Worm (Caenorhabditis elegans) whole organism, L4 larva: Measurements from ENCODE around the gene C54F6.20.
"Not testable (repeated sequence)": the region's sequence is repeated elsewhere in the genome, so short reads cannot be mapped to it uniquely, and the experiment has no call there.

Experiments used
- R02D3.7 ChIP-seq: fragments of 150-350 bp; sonication (generic microtip); optimal IDR thresholded peaks from 3 replicates; lab custom pipeline; 2014; ENCODE audit warnings: missing biosample characterization, missing genetic modification characterization
- Y105C5A.15 ChIP-seq: fragments of 200-800 bp; sonication (Bioruptor generic); IDR thresholded peaks from 2 replicates; pipeline ENCODE4 v1.3.6; 2022; ENCODE audit warnings: missing genetic modification characterization, missing compliant biosample characterization
- ZK337.2 ChIP-seq: fragments of 200-800 bp; sonication (Bioruptor generic); IDR thresholded peaks from 2 replicates; pipeline ENCODE4 v1.3.6; 2022; ENCODE audit warnings: missing genetic modification reagents, missing genetic modification characterization, missing compliant biosample characterization
- aha-1 ChIP-seq: fragments of 150-350 bp; peaks from one replicate; lab custom pipeline; 2014; ENCODE audit warnings: missing biosample characterization, missing genetic modification characterization
- ama-1 ChIP-seq: fragments of 150-350 bp; optimal IDR thresholded peaks from 2 replicates; lab custom pipeline; 2014; ENCODE audit warnings: inconsistent platforms, mixed read lengths
- ceh-44 ChIP-seq: fragments of 200-800 bp; sonication (Bioruptor generic); IDR thresholded peaks from 2 replicates; pipeline ENCODE4 v1.3.6; 2022; ENCODE audit warnings: missing genetic modification reagents, missing genetic modification characterization, missing compliant biosample characterization
- ceh-82 ChIP-seq: sonication (generic microtip); optimal IDR thresholded peaks from 2 replicates; lab custom pipeline; 2017; ENCODE audit warnings: missing biosample characterization, missing genetic modification characterization
- daf-16 ChIP-seq, 3 experiments: sonication (generic microtip); optimal IDR thresholded peaks; 2 replicates each; lab custom pipeline; 2016 to 2017; ENCODE audit warnings: missing genetic modification characterization in 3 of 3, missing genetic modification reagents in 3 of 3, mild to moderate bottlenecking in 2 of 3, missing compliant biosample characterization in 2 of 3, missing biosample characterization in 1 of 3, moderate library complexity in 1 of 3
- daf-8 ChIP-seq: fragments of 200-800 bp; sonication (Bioruptor generic); IDR thresholded peaks from 2 replicates; pipeline ENCODE4 v1.3.6; 2022; ENCODE audit warnings: missing genetic modification characterization, missing compliant biosample characterization
- dmd-8 ChIP-seq: fragments of 200-800 bp; sonication (Bioruptor generic); IDR thresholded peaks from 2 replicates; pipeline ENCODE4 v1.3.6; 2022; ENCODE audit warnings: missing genetic modification characterization, missing compliant biosample characterization
- dmd-9 ChIP-seq: fragments of 200-800 bp; sonication (Bioruptor generic); IDR thresholded peaks from 2 replicates; pipeline ENCODE4 v1.3.6; 2022; ENCODE audit warnings: missing genetic modification reagents, missing genetic modification characterization, missing compliant biosample characterization
- dpl-1 ChIP-seq: fragments of 150-350 bp; optimal IDR thresholded peaks from 2 replicates; lab custom pipeline; 2014; ENCODE audit warnings: missing biosample characterization, missing genetic modification reagents, missing genetic modification characterization
- dve-1 ChIP-seq: sonication (generic microtip); optimal IDR thresholded peaks from 2 replicates; lab custom pipeline; 2017; ENCODE audit warnings: antibody characterized with exemption, mild to moderate bottlenecking, missing genetic modification characterization, missing compliant biosample characterization; ENCODE audit not compliant: insufficient read depth
- egl-43 ChIP-seq: fragments of 200-800 bp; sonication (Bioruptor generic); IDR thresholded peaks from 2 replicates; pipeline ENCODE4 v1.3.6; 2022; ENCODE audit warnings: missing genetic modification reagents, missing genetic modification characterization, missing compliant biosample characterization
- fkh-10 ChIP-seq: fragments of 150-350 bp; optimal IDR thresholded peaks from 2 replicates; lab custom pipeline; 2014; ENCODE audit warnings: missing biosample characterization, missing genetic modification reagents, missing genetic modification characterization
- fos-1 ChIP-seq: fragments of 150-350 bp; optimal IDR thresholded peaks from 2 replicates; lab custom pipeline; 2014; ENCODE audit warnings: missing biosample characterization, missing genetic modification characterization
- hif-1 ChIP-seq, 2 experiments: sonication (generic microtip); optimal IDR thresholded peaks; 2 replicates each; lab custom pipeline; 2016 to 2017; ENCODE audit warnings: missing compliant biosample characterization in 2 of 2, missing genetic modification characterization in 2 of 2, missing genetic modification reagents in 2 of 2, missing genotype in 2 of 2, mild to moderate bottlenecking in 1 of 2
- hlh-11 ChIP-seq: fragments of 200-800 bp; sonication (Bioruptor generic); optimal IDR thresholded peaks from 2 replicates; lab custom pipeline; 2018; ENCODE audit warnings: mild to moderate bottlenecking, missing genetic modification characterization, missing compliant biosample characterization
- jun-1 ChIP-seq: fragments of 150-350 bp; optimal IDR thresholded peaks from 2 replicates; lab custom pipeline; 2014; ENCODE audit warnings: missing biosample characterization, missing genetic modification reagents, missing genetic modification characterization
- lin-13 ChIP-seq: fragments of 150-350 bp; optimal IDR thresholded peaks from 2 replicates; lab custom pipeline; 2014; ENCODE audit warnings: missing biosample characterization, missing genetic modification reagents, missing genetic modification characterization
- madf-9 ChIP-seq: fragments of 200-800 bp; sonication (Bioruptor generic); conservative IDR thresholded peaks from 2 replicates; pipeline ENCODE4 v1.3.6; 2022; ENCODE audit warnings: missing genetic modification reagents, missing genetic modification characterization, missing compliant biosample characterization
- mdt-29 ChIP-seq: fragments of 200-800 bp; sonication (Bioruptor generic); IDR thresholded peaks from 2 replicates; pipeline ENCODE4 v1.3.6; 2022; ENCODE audit warnings: missing genetic modification reagents, missing genetic modification characterization, missing compliant biosample characterization
- mep-1 ChIP-seq: fragments of 150-350 bp; sonication (generic microtip); optimal IDR thresholded peaks from 3 replicates; lab custom pipeline; 2014; ENCODE audit warnings: missing biosample characterization, missing genetic modification characterization
- mes-2 ChIP-seq: sonication (generic microtip); optimal IDR thresholded peaks from 2 replicates; lab custom pipeline; 2016; ENCODE audit warnings: missing genotype, mild to moderate bottlenecking, missing genetic modification characterization, missing compliant biosample characterization; ENCODE audit not compliant: poor library complexity, severe bottlenecking
- mxl-3 ChIP-seq: fragments of 200-800 bp; sonication (Bioruptor generic); optimal IDR thresholded peaks from 2 replicates; lab custom pipeline; 2018; ENCODE audit warnings: mild to moderate bottlenecking, missing genetic modification characterization, missing compliant biosample characterization
- nhr-10 ChIP-seq: fragments of 150-350 bp; optimal IDR thresholded peaks from 2 replicates; lab custom pipeline; 2014; ENCODE audit warnings: missing biosample characterization, missing genetic modification characterization
- nhr-237 ChIP-seq: sonication (generic microtip); optimal IDR thresholded peaks from 2 replicates; lab custom pipeline; 2017; ENCODE audit warnings: missing biosample characterization, missing genetic modification characterization
- nhr-28 ChIP-seq: fragments of 150-350 bp; optimal IDR thresholded peaks from 2 replicates; lab custom pipeline; 2014; ENCODE audit warnings: missing biosample characterization, missing genetic modification characterization
- nhr-48 ChIP-seq: sonication (generic microtip); optimal IDR thresholded peaks from 2 replicates; lab custom pipeline; 2016; ENCODE audit warnings: mild to moderate bottlenecking, missing genetic modification characterization, missing compliant biosample characterization
- nhr-6 ChIP-seq: fragments of 150-350 bp; optimal IDR thresholded peaks from 2 replicates; lab custom pipeline; 2014; ENCODE audit warnings: missing biosample characterization, missing genetic modification characterization
- nhr-77 ChIP-seq: fragments of 150-350 bp; optimal IDR thresholded peaks from 2 replicates; lab custom pipeline; 2014; ENCODE audit warnings: missing biosample characterization, missing genetic modification characterization
- pqm-1 ChIP-seq: sonication (generic microtip); optimal IDR thresholded peaks from 2 replicates; lab custom pipeline; 2017; ENCODE audit warnings: missing biosample characterization, missing genetic modification characterization
- saeg-2 ChIP-seq: fragments of 200-800 bp; sonication (Bioruptor generic); IDR thresholded peaks from 2 replicates; pipeline ENCODE4 v1.3.6; 2022; ENCODE audit warnings: missing genetic modification reagents, missing genetic modification characterization, missing compliant biosample characterization
- skn-1 ChIP-seq: fragments of 150-350 bp; optimal IDR thresholded peaks from 2 replicates; lab custom pipeline; 2014; ENCODE audit warnings: missing biosample characterization, missing genetic modification characterization
- tag-97 ChIP-seq: fragments of 200-800 bp; sonication (Bioruptor generic); IDR thresholded peaks from 2 replicates; pipeline ENCODE4 v1.3.6; 2022; ENCODE audit warnings: missing genetic modification characterization, missing compliant biosample characterization
- unc-39 ChIP-seq: sonication (generic microtip); optimal IDR thresholded peaks from 2 replicates; lab custom pipeline; 2017; ENCODE audit warnings: missing biosample characterization, missing genetic modification characterization
- unc-62 ChIP-seq, 3 experiments: fragments of 150-350 bp in 1 of 3; sonication (generic microtip); optimal IDR thresholded peaks in 2 of 3; peaks in 1 of 3; 1 replicate in 1 of 3; 2 replicates in 2 of 3; lab custom pipeline; 2014 to 2017; ENCODE audit warnings: missing biosample characterization in 3 of 3, missing genetic modification characterization in 3 of 3, missing genetic modification reagents in 3 of 3, missing genotype in 1 of 3
- zfp-3 ChIP-seq: fragments of 200-800 bp; sonication (Bioruptor generic); conservative IDR thresholded peaks from 2 replicates; pipeline ENCODE4 v1.3.6; 2022; ENCODE audit warnings: missing genetic modification reagents, missing genetic modification characterization, missing compliant biosample characterization
- ztf-11 ChIP-seq: fragments of 150-350 bp; optimal IDR thresholded peaks from 2 replicates; lab custom pipeline; 2014; ENCODE audit warnings: missing biosample characterization, missing genetic modification characterization

The C54F6.20 gene

ce11 chrV:7506207-7506606 lies 18.3 kb upstream of the C54F6.20 start:
- TF ChIP-seq nhr-6 (tag; lab: Kevin White, UChicago) (no peak), ceh-44 (0 out of 2 replicates have a peak, but pooled peaks have one; percentile 3)

DNA sequence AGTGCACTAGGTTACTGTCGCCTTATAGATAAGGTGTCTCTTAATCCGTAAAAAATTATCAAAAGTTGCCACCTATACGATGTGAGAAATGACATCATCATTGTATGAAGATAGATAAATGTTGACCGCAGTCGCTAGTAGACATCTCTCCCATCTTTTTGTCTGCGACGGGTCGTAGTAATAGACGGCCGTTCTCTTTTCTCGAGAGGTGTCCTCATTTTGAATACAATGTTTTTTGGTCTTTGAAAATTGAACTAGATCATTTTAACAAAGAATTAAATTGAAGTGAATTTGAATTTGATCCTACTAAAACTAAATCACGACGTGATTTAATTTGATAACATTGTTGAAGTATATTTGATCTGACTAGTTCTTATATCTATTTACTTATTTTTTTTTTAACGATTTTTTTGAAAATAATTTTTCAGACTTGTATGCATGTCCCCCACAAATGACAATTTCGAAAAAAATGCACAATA lies 15.9 kb upstream of the C54F6.20 start, which contains the start of the genes str-31 and nhr-172:
TSS of gene str-31 (minus strand) at position 101 of the 479 bp plus-strand sequence.
TSS of gene nhr-172 (plus strand) at position 429 of the 479 bp plus-strand sequence.
- no peak for TF ChIP-seq fkh-10 (GFP tag; lab: Kevin White, UChicago)
- TF ChIP-seq ama-1, result no peak
- TF ChIP-seq mep-1 (tag; lab: Kevin White, UChicago), result no peak
- TF ChIP-seq R02D3.7 (tag; lab: Kevin White, UChicago), result no peak
- TF ChIP-seq nhr-77, result no peak
- TF ChIP-seq lin-13 (GFP tag; lab: Kevin White, UChicago), result no peak
- no peak for TF ChIP-seq daf-8 (GFP tag; lab: Robert Waterston, UW)
- no peak for TF ChIP-seq mes-2
- TF ChIP-seq hif-1 (tag; optimal IDR thresholded peaks at IDR 0.05; lab: Kevin White, UChicago), result no peak
- no peak for TF ChIP-seq dmd-9 (GFP tag; lab: Robert Waterston, UW)
- no peak for TF ChIP-seq mxl-3 (GFP tag; lab: Kevin White, UChicago)
- no peak for TF ChIP-seq ceh-44
- no peak for TF ChIP-seq unc-62 (GFP tag; optimal IDR thresholded peaks at IDR 0.05 in 1 of 2; lab: Kevin White, UChicago)
- TF ChIP-seq unc-62 (tag; optimal IDR thresholded peaks at IDR 0.05; lab: Kevin White, UChicago), result no peak
- no peak for TF ChIP-seq skn-1 (tag; lab: Kevin White, UChicago)
- no peak for TF ChIP-seq zfp-3 (GFP tag; lab: Robert Waterston, UW)
- TF ChIP-seq dpl-1 (GFP tag; lab: Kevin White, UChicago), result no peak
- no peak for TF ChIP-seq nhr-6 (tag; lab: Kevin White, UChicago)
- TF ChIP-seq mdt-29 (GFP tag; lab: Robert Waterston, UW), result no peak
- no peak for TF ChIP-seq dmd-8 (GFP tag; lab: Robert Waterston, UW)

- TF ChIP-seq ZK337.2 (GFP tag; lab: Robert Waterston, UW); ama-1; dve-1 (tag; lab: Kevin White, UChicago): not testable (repeated sequence)
These were observed 13.1 kb upstream of the C54F6.20 start, which contains the start of gene nhr-171 for ce11 chrV:7511465-7511864. TSS of gene nhr-171 (plus strand) at chrV:7511765.

ce11 chrV:7514939-7515338 lies 9.6 kb upstream of the C54F6.20 start, which contains the start of gene srb-18:
TSS of gene srb-18 (plus strand) at chrV:7515239.
- no peak for TF ChIP-seq nhr-6 (tag; lab: Kevin White, UChicago)
- TF ChIP-seq ZK337.2 (GFP tag; lab: Robert Waterston, UW), result no peak
- TF ChIP-seq madf-9, result no peak
- TF ChIP-seq egl-43 (GFP tag; lab: Robert Waterston, UW), result no peak
- TF ChIP-seq saeg-2 (GFP tag; lab: Robert Waterston, UW), result no peak
- TF ChIP-seq hlh-11, result no peak
- TF ChIP-seq ztf-11 (tag; lab: Kevin White, UChicago), result no peak

- TF ChIP-seq ceh-82 (tag; lab: Kevin White, UChicago) (no peak), jun-1 (tag; lab: Kevin White, UChicago) (no peak), nhr-10 (tag; lab: Kevin White, UChicago) (no peak)
These were observed 4.5 kb upstream of the C54F6.20 start, which contains the start of gene srb-19 for ce11 chrV:7520077-7520476. TSS of gene srb-19 (minus strand) at chrV:7520177.

DNA sequence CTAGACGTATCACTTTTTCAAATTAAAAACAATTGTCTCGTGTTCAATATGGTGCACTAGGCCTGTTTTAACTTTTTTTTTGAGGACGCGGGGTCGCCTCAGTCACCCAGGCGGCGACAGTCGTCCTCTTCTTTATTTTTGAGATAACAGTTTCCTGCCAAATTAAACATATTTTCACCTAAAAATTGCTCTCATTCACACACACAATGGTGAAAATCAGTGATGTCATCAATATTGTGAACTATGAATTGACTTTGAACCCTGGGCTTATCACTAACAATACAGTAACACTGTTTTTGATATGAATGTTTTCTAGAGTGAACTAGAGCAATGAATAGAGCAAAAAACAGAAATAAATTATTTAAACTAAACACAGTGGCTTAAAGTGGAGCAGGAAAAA lies 3.2 kb upstream of the C54F6.20 start:
- TF ChIP-seq nhr-48 (tag; lab: Kevin White, UChicago), result peak; percentile 19
- TF ChIP-seq daf-16 (GFP tag; optimal IDR thresholded peaks at IDR 0.05; lab: Kevin White, UChicago), result no peak
- peak; percentile 94 for TF ChIP-seq daf-16 (tag; optimal IDR thresholded peaks at IDR 0.05; lab: Kevin White, UChicago)
- no peak for TF ChIP-seq mdt-29 (GFP tag; lab: Robert Waterston, UW)
- TF ChIP-seq tag-97 (GFP tag; lab: Robert Waterston, UW), result no peak
- TF ChIP-seq nhr-237, result no peak
- no peak for TF ChIP-seq ztf-11 (tag; lab: Kevin White, UChicago)
- no peak for TF ChIP-seq Y105C5A.15 (GFP tag; lab: Robert Waterston, UW)
- TF ChIP-seq nhr-77, result peak; percentile 22
- TF ChIP-seq nhr-28 (tag; lab: Kevin White, UChicago), result peak; percentile 41
- TF ChIP-seq fos-1, result no peak
- TF ChIP-seq pqm-1 (tag; lab: Kevin White, UChicago), result peak; percentile 58
- no peak for TF ChIP-seq unc-39 (tag; lab: Kevin White, UChicago)
- TF ChIP-seq aha-1 (tag; lab: Kevin White, UChicago), result no peak
